Fruit fly (Drosophila melanogaster) whole organism, embryonic: ENCODE data around the gene hook.

Experiments used
- Atf6 ChIP-seq: fragments of 200-800 bp; sonication (Bioruptor generic); IDR thresholded peaks from 2 replicates; pipeline ENCODE4 v1.3.6; 2022; ENCODE audit warnings: missing biosample characterization, missing genetic modification characterization
- Awh ChIP-seq: fragments of 200-800 bp; sonication (Bioruptor generic); IDR thresholded peaks from 2 replicates; pipeline ENCODE4, ENCODE4 v1.3.6; 2022; ENCODE audit warnings: missing biosample characterization, missing genetic modification characterization
- B-H2 ChIP-seq: fragments of 200-800 bp; sonication (Bioruptor generic); optimal IDR thresholded peaks from 2 replicates; lab custom pipeline; 2018; ENCODE audit warnings: missing biosample characterization, mild to moderate bottlenecking, missing genetic modification characterization
- CG10543 ChIP-seq: fragments of 200-800 bp; sonication (Bioruptor generic); optimal IDR thresholded peaks from 3 replicates; lab custom pipeline; 2017; ENCODE audit warnings: missing biosample characterization, mild to moderate bottlenecking, missing genetic modification characterization, moderate library complexity
- CG12155 ChIP-seq: fragments of 200-800 bp; sonication (Bioruptor generic); optimal IDR thresholded peaks from 3 replicates; lab custom pipeline; 2016; ENCODE audit warnings: missing biosample characterization, missing genetic modification characterization
- CG15073 ChIP-seq: fragments of 200-800 bp; sonication (Bioruptor generic); optimal IDR thresholded peaks from 2 replicates; lab custom pipeline; 2016; ENCODE audit warnings: missing biosample characterization, missing genetic modification characterization
- CG17186 ChIP-seq: fragments of 200-800 bp; sonication (Bioruptor generic); optimal IDR thresholded peaks from 3 replicates; lab custom pipeline; 2017; ENCODE audit warnings: missing biosample characterization, missing genetic modification reagents, missing genetic modification characterization
- CG17829 ChIP-seq: fragments of 200-800 bp; optimal IDR thresholded peaks from 2 replicates; lab custom pipeline; 2019; ENCODE audit warnings: missing biosample characterization, mild to moderate bottlenecking, missing genetic modification characterization, moderate library complexity
- CG17912 ChIP-seq: fragments of 200-800 bp; sonication (Bioruptor generic); optimal IDR thresholded peaks from 2 replicates; lab custom pipeline; 2018; ENCODE audit warnings: missing biosample characterization, mild to moderate bottlenecking, missing genetic modification characterization
- CG18262 ChIP-seq: fragments of 200-800 bp; optimal IDR thresholded peaks from 3 replicates; lab custom pipeline; 2019; ENCODE audit warnings: missing biosample characterization, mild to moderate bottlenecking, missing genetic modification characterization, moderate library complexity
- CG30431 ChIP-seq: fragments of 200-800 bp; sonication (Bioruptor generic); optimal IDR thresholded peaks from 2 replicates; lab custom pipeline; 2017; ENCODE audit warnings: missing biosample characterization, missing genetic modification characterization
- CG32772 ChIP-seq: fragments of 200-800 bp; sonication (Bioruptor generic); IDR thresholded peaks from 2 replicates; pipeline ENCODE4 v1.3.6; 2022; ENCODE audit warnings: missing biosample characterization, missing genetic modification characterization
- CG4424 ChIP-seq: fragments of 200-800 bp; sonication (Bioruptor generic); optimal IDR thresholded peaks from 3 replicates; lab custom pipeline; 2016; ENCODE audit warnings: missing biosample characterization, missing genetic modification characterization
- CG4730 ChIP-seq: fragments of 200-800 bp; sonication (Bioruptor generic); IDR thresholded peaks from 2 replicates; pipeline ENCODE4 v1.3.6; 2022; ENCODE audit warnings: missing biosample characterization, missing genetic modification characterization
- CG4820 ChIP-seq: fragments of 200-800 bp; sonication (Bioruptor generic); optimal IDR thresholded peaks from 3 replicates; lab custom pipeline; 2016; ENCODE audit warnings: missing biosample characterization, missing genetic modification characterization
- CG6254 ChIP-seq: fragments of 200-800 bp; sonication (Bioruptor generic); optimal IDR thresholded peaks from 3 replicates; lab custom pipeline; 2017; ENCODE audit warnings: mild to moderate bottlenecking, missing biosample characterization, missing genetic modification reagents, missing genetic modification characterization
- CG6813 ChIP-seq: fragments of 200-800 bp; sonication (Bioruptor generic); optimal IDR thresholded peaks from 2 replicates; lab custom pipeline; 2017; ENCODE audit warnings: missing biosample characterization, missing genetic modification characterization, mild to moderate bottlenecking, moderate library complexity, missing genetic modification reagents
- CG8290 ChIP-seq, 3 experiments: fragments of 200-800 bp; sonication (Bioruptor generic); optimal IDR thresholded peaks; 2 replicates each; lab custom pipeline; 2016 to 2019; ENCODE audit warnings: missing biosample characterization in 3 of 3, missing genetic modification characterization in 3 of 3, mild to moderate bottlenecking in 2 of 3, moderate library complexity in 1 of 3
- CG8478 ChIP-seq: fragments of >200 bp; optimal IDR thresholded peaks from 2 replicates; lab custom pipeline; 2018
- Dbx ChIP-seq: fragments of 200-800 bp; sonication (Bioruptor generic); IDR thresholded peaks from 3 replicates; pipeline ENCODE4 v1.3.6; 2022; ENCODE audit warnings: missing biosample characterization, missing genetic modification characterization
- Dfd ChIP-seq, 2 experiments: fragments of >200 bp; optimal IDR thresholded peaks; 2 replicates each; lab custom pipeline; 2017; ENCODE audit warnings: missing biosample characterization in 2 of 2, missing genetic modification characterization in 2 of 2
- Elba2 ChIP-seq: fragments of 200-800 bp; sonication (Bioruptor generic); optimal IDR thresholded peaks from 3 replicates; lab custom pipeline; 2016; ENCODE audit warnings: missing biosample characterization, missing genetic modification characterization
- Fer3 ChIP-seq: fragments of 200-800 bp; sonication (Bioruptor generic); optimal IDR thresholded peaks from 2 replicates; lab custom pipeline; 2018; ENCODE audit warnings: missing biosample characterization, mild to moderate bottlenecking, missing genetic modification characterization, moderate library complexity
- Gsc ChIP-seq: fragments of 200-800 bp; sonication (Bioruptor generic); IDR thresholded peaks from 2 replicates; pipeline ENCODE4 v1.3.6; 2022; ENCODE audit warnings: missing biosample characterization, missing genetic modification characterization
- HLH3B ChIP-seq: fragments of 200-800 bp; sonication (Bioruptor generic); IDR thresholded peaks from 2 replicates; pipeline ENCODE4 v1.3.6; 2022; ENCODE audit warnings: missing biosample characterization, missing genetic modification characterization
- HLH4C ChIP-seq: fragments of 200-800 bp; sonication (Bioruptor generic); IDR thresholded peaks from 3 replicates; pipeline ENCODE4 v1.3.6; 2022; ENCODE audit warnings: missing biosample characterization, missing genetic modification characterization; ENCODE audit not compliant: partially characterized antibody
- Hmx ChIP-seq: fragments of 200-800 bp; sonication (Bioruptor generic); optimal IDR thresholded peaks from 2 replicates; lab custom pipeline; 2016; ENCODE audit warnings: missing biosample characterization, missing genetic modification characterization
- Hr3 ChIP-seq: fragments of 200-800 bp; sonication (Bioruptor generic); optimal IDR thresholded peaks from 3 replicates; lab custom pipeline; 2016; ENCODE audit warnings: missing biosample characterization, missing genetic modification characterization
- NFAT ChIP-seq: fragments of 200-800 bp; sonication (Bioruptor generic); IDR thresholded peaks from 2 replicates; pipeline ENCODE4 v1.3.6; 2022; ENCODE audit warnings: missing biosample characterization, missing genetic modification characterization
- NK7.1 ChIP-seq: fragments of 200-800 bp; sonication (Bioruptor generic); optimal IDR thresholded peaks from 3 replicates; lab custom pipeline; 2016; ENCODE audit warnings: missing biosample characterization, missing genetic modification characterization
- Nf-YA ChIP-seq: fragments of 200-800 bp; sonication (Bioruptor generic); IDR thresholded peaks from 2 replicates; pipeline ENCODE4 v1.3.6; 2022; ENCODE audit warnings: missing biosample characterization, missing genetic modification characterization
- Rx ChIP-seq: fragments of 200-800 bp; sonication (Bioruptor generic); IDR thresholded peaks from 2 replicates; pipeline ENCODE4 v1.3.6; 2022; ENCODE audit warnings: missing biosample characterization, missing genetic modification characterization
- Trl ChIP-seq, 3 experiments: fragments of >200 bp in 2 of 3; fragments of 200-800 bp in 1 of 3; sonication (Bioruptor generic) in 1 of 3; optimal IDR thresholded peaks; 2 replicates in 1 of 3; 3 replicates in 2 of 3; lab custom pipeline; 2016 to 2017; ENCODE audit warnings: missing biosample characterization in 1 of 3, missing genetic modification characterization in 1 of 3
- ap ChIP-seq: fragments of 200-800 bp; sonication (Bioruptor generic); IDR thresholded peaks from 2 replicates; pipeline ENCODE4 v1.3.6; 2022; ENCODE audit warnings: missing biosample characterization, missing genetic modification characterization
- ash1 ChIP-seq: fragments of 200-800 bp; sonication (Bioruptor generic); optimal IDR thresholded peaks from 2 replicates; lab custom pipeline; 2018; ENCODE audit warnings: missing biosample characterization, mild to moderate bottlenecking, missing genetic modification characterization
- bbx ChIP-seq: fragments of 200-800 bp; sonication (Bioruptor generic); IDR thresholded peaks from 2 replicates; pipeline ENCODE4 v1.3.6; 2022; ENCODE audit warnings: missing biosample characterization, missing genetic modification characterization; ENCODE audit not compliant: partially characterized antibody
- corto ChIP-seq: fragments of 200-800 bp; sonication (Bioruptor generic); optimal IDR thresholded peaks from 2 replicates; lab custom pipeline; 2016; ENCODE audit warnings: missing biosample characterization, mild to moderate bottlenecking, missing genetic modification characterization, moderate library complexity
- crp ChIP-seq, 2 experiments: fragments of 200-800 bp; sonication (Bioruptor generic); optimal IDR thresholded peaks; 2 replicates in 1 of 2; 3 replicates in 1 of 2; lab custom pipeline; 2017; ENCODE audit warnings: missing biosample characterization in 2 of 2, missing genetic modification characterization in 2 of 2, mild to moderate bottlenecking in 1 of 2, moderate library complexity in 1 of 2
- ems ChIP-seq: fragments of 200-800 bp; sonication (Bioruptor generic); optimal IDR thresholded peaks from 3 replicates; lab custom pipeline; 2016; ENCODE audit warnings: missing biosample characterization, missing genetic modification characterization
- hth ChIP-seq: fragments of >200 bp; optimal IDR thresholded peaks from 2 replicates; lab custom pipeline; 2017; ENCODE audit warnings: inconsistent platforms
- jing ChIP-seq: fragments of 200-800 bp; sonication (Bioruptor generic); optimal IDR thresholded peaks from 2 replicates; lab custom pipeline; 2018; ENCODE audit warnings: missing biosample characterization, mild to moderate bottlenecking, missing genetic modification characterization
- kay ChIP-seq: fragments of 200-800 bp; sonication (Bioruptor generic); optimal IDR thresholded peaks from 2 replicates; lab custom pipeline; 2016; ENCODE audit warnings: missing biosample characterization, missing genetic modification characterization
- pb ChIP-seq: fragments of 200-800 bp; sonication (Bioruptor generic); optimal IDR thresholded peaks from 3 replicates; lab custom pipeline; 2016; ENCODE audit warnings: missing biosample characterization, missing genetic modification characterization
- phol ChIP-seq: fragments of 200-800 bp; sonication (Bioruptor generic); optimal IDR thresholded peaks from 3 replicates; lab custom pipeline; 2018; ENCODE audit warnings: missing biosample characterization, mild to moderate bottlenecking, missing genetic modification characterization, moderate library complexity
- salm ChIP-seq: fragments of 200-800 bp; sonication (Bioruptor generic); optimal IDR thresholded peaks from 2 replicates; lab custom pipeline; 2018; ENCODE audit warnings: missing biosample characterization, mild to moderate bottlenecking, missing genetic modification characterization
- stc ChIP-seq: fragments of 200-800 bp; sonication (Bioruptor generic); IDR thresholded peaks from 2 replicates; pipeline ENCODE4 v1.3.6; 2022; ENCODE audit warnings: missing biosample characterization, missing genetic modification characterization
- sug ChIP-seq: fragments of 200-800 bp; optimal IDR thresholded peaks from 2 replicates; lab custom pipeline; 2019; ENCODE audit warnings: missing biosample characterization, mild to moderate bottlenecking, missing genetic modification characterization, moderate library complexity
- tx ChIP-seq: fragments of 200-800 bp; sonication (Bioruptor generic); optimal IDR thresholded peaks from 2 replicates; lab custom pipeline; 2016; ENCODE audit warnings: missing biosample characterization, missing genetic modification characterization
- wdn ChIP-seq: fragments of 200-800 bp; sonication (Bioruptor generic); IDR thresholded peaks from 2 replicates; pipeline ENCODE4 v1.3.6; 2022; ENCODE audit warnings: missing biosample characterization, missing genetic modification characterization
- zf30C ChIP-seq: fragments of 200-800 bp; sonication (Bioruptor generic); optimal IDR thresholded peaks from 3 replicates; lab custom pipeline; 2018; ENCODE audit warnings: missing biosample characterization, mild to moderate bottlenecking, missing genetic modification characterization

Gene hook

DNA sequence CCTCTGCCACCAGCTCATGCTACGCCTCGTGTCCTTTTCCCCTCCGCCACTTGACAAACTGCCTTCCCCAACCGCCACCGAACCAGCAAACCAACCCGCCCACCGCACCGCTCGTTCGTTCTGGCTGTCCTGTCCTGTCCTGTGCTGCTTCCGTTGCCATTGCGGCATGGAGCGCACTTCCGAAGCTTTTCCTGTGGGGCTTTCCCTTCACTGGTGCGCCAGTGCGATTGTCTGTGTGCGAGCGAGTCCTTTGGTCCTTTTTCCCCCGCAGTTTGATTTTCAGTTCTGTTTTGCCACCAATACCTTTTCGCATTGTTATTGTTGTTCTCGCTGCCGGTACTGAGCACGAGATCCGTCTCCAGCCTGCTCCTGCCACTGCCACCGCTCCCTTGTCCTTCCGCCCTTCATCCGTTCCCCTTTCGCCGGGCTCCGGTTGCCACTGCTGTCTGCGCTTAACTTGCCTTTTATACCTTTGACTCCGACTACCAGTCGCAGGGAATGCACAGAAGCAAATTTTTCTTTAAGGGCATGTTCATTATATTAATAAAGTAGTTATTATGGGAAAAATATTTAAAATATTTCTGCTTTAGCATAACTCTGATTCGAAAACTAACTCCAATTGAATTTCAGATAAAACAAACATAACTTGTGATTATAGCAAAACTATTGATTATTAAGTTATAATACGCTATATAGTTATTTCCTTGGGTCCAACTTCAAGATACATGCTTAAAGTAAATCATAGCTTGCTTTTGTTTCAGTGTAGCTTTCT, 9.1 kb downstream of the hook start (continued):
- TF ChIP-seq Gsc (GFP tag; lab: Robert Waterston, UW) (no peak), CG15073 (no peak), phol (tag; lab: Kevin White, UChicago) (peak; percentile 75), salm (tag; lab: Kevin White, UChicago) (no peak), Nf-YA (no peak), HLH4C (GFP tag; lab: Robert Waterston, UW) (no peak), ems (GFP tag; lab: Kevin White, UChicago) (no peak), B-H2 (GFP tag; lab: Kevin White, UChicago) (peak; percentile 67), zf30C (GFP tag; lab: Kevin White, UChicago) (peak; percentile 51), bbx (GFP tag; lab: Robert Waterston, UW) (no peak), NK7.1 (no peak), pb (GFP tag; lab: Kevin White, UChicago) (no peak), CG17186 (no peak), CG17912 (GFP tag; lab: Kevin White, UChicago) (no peak), CG4730 (GFP tag; lab: Robert Waterston, UW) (no peak), CG18262 (tag; lab: Kevin White, UChicago) (peak; percentile 73), Atf6 (GFP tag; lab: Robert Waterston, UW) (peak; percentile 70), NFAT (GFP tag; lab: Robert Waterston, UW) (no peak), HLH3B (GFP tag; lab: Robert Waterston, UW) (0 out of 2 replicates have a peak, but pooled peaks have one; percentile 46), CG17829 (tag; lab: Kevin White, UChicago) (peak; percentile 56), Elba2 (GFP tag; lab: Kevin White, UChicago) (no peak), Rx (GFP tag; lab: Robert Waterston, UW) (no peak), crp (GFP tag; optimal IDR thresholded peaks at IDR 0.05; lab: Kevin White, UChicago) (peak in 1 of 2 experiments; percentile 15), sug (tag; lab: Kevin White, UChicago) (peak; percentile 67), Fer3 (peak; percentile 77), CG4820 (GFP tag; lab: Kevin White, UChicago) (peak; percentile 32), kay (GFP tag; lab: Kevin White, UChicago) (peak; percentile 23), CG32772 (GFP tag; lab: Robert Waterston, UW) (peak; percentile 50; the same call in 1 of the 2 replicates), stc (GFP tag; lab: Robert Waterston, UW) (peak; percentile 41; the same call in 1 of the 2 replicates), CG4424 (GFP tag; lab: Kevin White, UChicago) (peak; percentile 43), CG10543 (GFP tag; lab: Kevin White, UChicago) (peak; percentile 80), CG6254 (peak; percentile 4), Awh (GFP tag; lab: Robert Waterston, UW) (no peak), CG6813 (peak; percentile 46), CG30431 (GFP tag; lab: Kevin White, UChicago) (no peak), tx (GFP tag; lab: Kevin White, UChicago) (no peak), CG8290 (GFP tag; optimal IDR thresholded peaks at IDR 0.05; lab: Kevin White, UChicago) (no peak), CG8290 (tag; optimal IDR thresholded peaks at IDR 0.05; lab: Kevin White, UChicago) (peak in 1 of 2 experiments; percentile 22), Dfd (GFP tag; optimal IDR thresholded peaks at IDR 0.05; lab: Kevin White, UChicago) (no peak), ash1 (GFP tag; lab: Kevin White, UChicago) (no peak), hth (lab: Kevin White, UChicago) (no peak), CG8478 (lab: Kevin White, UChicago) (no peak), ap (GFP tag; lab: Robert Waterston, UW) (no peak), wdn (GFP tag; lab: Robert Waterston, UW) (no peak), Trl (optimal IDR thresholded peaks at IDR 0.05; lab: Kevin White, UChicago) (no peak), Trl (GFP tag; optimal IDR thresholded peaks at IDR 0.05; lab: Kevin White, UChicago) (no peak), Dbx (GFP tag; lab: Robert Waterston, UW) (peak; percentile 45; the same call in 1 of the 3 replicates), CG12155 (GFP tag; lab: Kevin White, UChicago) (peak; percentile 32), jing (GFP tag; lab: Kevin White, UChicago) (peak; percentile 41), Hmx (peak; percentile 9), Hr3 (GFP tag; lab: Kevin White, UChicago) (peak; percentile 45), corto (GFP tag; lab: Kevin White, UChicago) (no peak)
